Fruit fly (Drosophila melanogaster) whole organism, embryonic: ENCODE results near the gene dbe.

Experiments used
- B-H2 ChIP-seq: fragments of 200-800 bp; sonication (Bioruptor generic); optimal IDR thresholded peaks from 2 replicates; lab custom pipeline; 2018; ENCODE audit warnings: missing biosample characterization, mild to moderate bottlenecking, missing genetic modification characterization
- CG10979 ChIP-seq: fragments of 200-800 bp; sonication (Bioruptor generic); optimal IDR thresholded peaks from 2 replicates; lab custom pipeline; 2018; ENCODE audit warnings: missing biosample characterization, mild to moderate bottlenecking, missing genetic modification characterization, moderate library complexity
- CG11085 ChIP-seq: fragments of 200-800 bp; sonication (Bioruptor generic); IDR thresholded peaks from 2 replicates; pipeline ENCODE4 v1.3.6; 2022; ENCODE audit warnings: missing biosample characterization, missing genetic modification characterization
- CG13123 ChIP-seq: fragments of 200-800 bp; sonication (Bioruptor generic); optimal IDR thresholded peaks from 2 replicates; lab custom pipeline; 2016; ENCODE audit warnings: missing biosample characterization, missing genetic modification characterization
- CG13775 ChIP-seq: fragments of 200-800 bp; sonication (Bioruptor generic); optimal IDR thresholded peaks from 3 replicates; lab custom pipeline; 2017; ENCODE audit warnings: missing biosample characterization, mild to moderate bottlenecking, missing genetic modification characterization
- CG1529 ChIP-seq: fragments of 200-800 bp; sonication (Bioruptor generic); optimal IDR thresholded peaks from 3 replicates; lab custom pipeline; 2018; ENCODE audit warnings: missing biosample characterization, missing genetic modification characterization
- CG15696 ChIP-seq: fragments of 200-800 bp; sonication (Bioruptor generic); optimal IDR thresholded peaks from 2 replicates; lab custom pipeline; 2019; ENCODE audit warnings: missing biosample characterization, mild to moderate bottlenecking, missing genetic modification characterization, moderate library complexity
- CG17802 ChIP-seq: fragments of 200-800 bp; sonication (Bioruptor generic); optimal IDR thresholded peaks from 2 replicates; lab custom pipeline; 2018; ENCODE audit warnings: missing biosample characterization, mild to moderate bottlenecking, missing genetic modification characterization, moderate library complexity
- CG1792 ChIP-seq: fragments of 200-800 bp; sonication (Bioruptor generic); optimal IDR thresholded peaks from 2 replicates; lab custom pipeline; 2016; ENCODE audit warnings: missing biosample characterization, missing genetic modification characterization
- CG3065 ChIP-seq: fragments of 200-800 bp; sonication (Bioruptor generic); optimal IDR thresholded peaks from 2 replicates; lab custom pipeline; 2016; ENCODE audit warnings: missing biosample characterization, missing genetic modification characterization
- CG34224 ChIP-seq: fragments of 200-800 bp; sonication (Bioruptor generic); IDR thresholded peaks from 3 replicates; pipeline ENCODE4 v1.3.6; 2022; ENCODE audit warnings: missing biosample characterization, missing genetic modification characterization; ENCODE audit not compliant: partially characterized antibody
- CG7556 ChIP-seq: fragments of 200-800 bp; sonication (Bioruptor generic); optimal IDR thresholded peaks from 2 replicates; lab custom pipeline; 2017; ENCODE audit warnings: missing biosample characterization, mild to moderate bottlenecking, missing genetic modification characterization
- CG7839 ChIP-seq: fragments of 200-800 bp; sonication (Bioruptor generic); optimal IDR thresholded peaks from 3 replicates; lab custom pipeline; 2018; ENCODE audit warnings: missing biosample characterization, mild to moderate bottlenecking, missing genetic modification characterization, moderate library complexity
- CG7987 ChIP-seq: fragments of 200-800 bp; sonication (Bioruptor generic); optimal IDR thresholded peaks from 2 replicates; lab custom pipeline; 2018; ENCODE audit warnings: missing biosample characterization, mild to moderate bottlenecking, missing genetic modification characterization, moderate library complexity
- CG8281 ChIP-seq: fragments of 200-800 bp; sonication (Bioruptor generic); optimal IDR thresholded peaks from 2 replicates; lab custom pipeline; 2018; ENCODE audit warnings: missing biosample characterization, mild to moderate bottlenecking, missing genetic modification characterization, moderate library complexity
- Chrac-16 ChIP-seq: fragments of 200-800 bp; sonication (Bioruptor generic); optimal IDR thresholded peaks from 3 replicates; lab custom pipeline; 2016; ENCODE audit warnings: missing biosample characterization, missing genetic modification characterization
- CoRest ChIP-seq: fragments of 200-800 bp; sonication (Bioruptor generic); optimal IDR thresholded peaks from 3 replicates; lab custom pipeline; 2018; ENCODE audit warnings: missing biosample characterization, mild to moderate bottlenecking, missing genetic modification characterization, moderate library complexity
- Doc3 ChIP-seq: fragments of 200-800 bp; sonication (Bioruptor generic); IDR thresholded peaks from 3 replicates; pipeline ENCODE4 v1.3.6; 2022; ENCODE audit warnings: missing biosample characterization, missing genetic modification characterization; ENCODE audit not compliant: partially characterized antibody
- Ets97D ChIP-seq: fragments of 200-800 bp; sonication (Bioruptor generic); optimal IDR thresholded peaks from 3 replicates; lab custom pipeline; 2016; ENCODE audit warnings: missing biosample characterization, missing genetic modification characterization
- HmgD ChIP-seq: fragments of 200-800 bp; sonication (Bioruptor generic); optimal IDR thresholded peaks from 3 replicates; lab custom pipeline; 2016; ENCODE audit warnings: missing biosample characterization, missing genetic modification characterization
- Kr ChIP-seq: fragments of 200-800 bp; sonication (Bioruptor generic); optimal IDR thresholded peaks from 2 replicates; lab custom pipeline; 2017; ENCODE audit warnings: missing biosample characterization, mild to moderate bottlenecking, missing genetic modification characterization
- Meics ChIP-seq: fragments of 200-800 bp; sonication (Bioruptor generic); optimal IDR thresholded peaks from 2 replicates; lab custom pipeline; 2017; ENCODE audit warnings: missing biosample characterization, mild to moderate bottlenecking, missing genetic modification characterization
- NC2α ChIP-seq: fragments of 200-800 bp; sonication (Bioruptor generic); optimal IDR thresholded peaks from 2 replicates; lab custom pipeline; 2016; ENCODE audit warnings: missing biosample characterization, missing genetic modification characterization
- Nf-YB ChIP-seq: fragments of 200-800 bp; sonication (Bioruptor generic); optimal IDR thresholded peaks from 3 replicates; lab custom pipeline; 2019; ENCODE audit warnings: missing biosample characterization, mild to moderate bottlenecking, missing genetic modification characterization, moderate library complexity
- NfI ChIP-seq: fragments of 200-800 bp; sonication (Bioruptor generic); optimal IDR thresholded peaks from 3 replicates; lab custom pipeline; 2018; ENCODE audit warnings: missing biosample characterization, mild to moderate bottlenecking, missing genetic modification characterization, moderate library complexity
- Poxn ChIP-seq: fragments of 200-800 bp; sonication (Bioruptor generic); IDR thresholded peaks from 2 replicates; pipeline ENCODE4 v1.3.6; 2022; ENCODE audit warnings: missing biosample characterization, missing genetic modification characterization
- Sry-δ ChIP-seq: fragments of 200-800 bp; sonication (Bioruptor generic); optimal IDR thresholded peaks from 2 replicates; lab custom pipeline; 2016; ENCODE audit warnings: missing biosample characterization, missing genetic modification characterization
- Ssrp ChIP-seq: fragments of 200-800 bp; sonication (Bioruptor generic); optimal IDR thresholded peaks from 2 replicates; lab custom pipeline; 2018; ENCODE audit warnings: missing biosample characterization, mild to moderate bottlenecking, missing genetic modification characterization, moderate library complexity
- Taf1 ChIP-seq: fragments of 200-800 bp; sonication (Bioruptor generic); IDR thresholded peaks from 2 replicates; pipeline ENCODE4 v1.3.6; 2022; ENCODE audit warnings: missing biosample characterization, missing genetic modification characterization
- ash1 ChIP-seq: fragments of 200-800 bp; sonication (Bioruptor generic); optimal IDR thresholded peaks from 2 replicates; lab custom pipeline; 2018; ENCODE audit warnings: missing biosample characterization, mild to moderate bottlenecking, missing genetic modification characterization
- bab2 ChIP-seq: fragments of 200-800 bp; sonication (Bioruptor generic); optimal IDR thresholded peaks from 2 replicates; lab custom pipeline; 2016; ENCODE audit warnings: missing biosample characterization, missing genetic modification characterization
- bigmax ChIP-seq: fragments of 200-800 bp; sonication (Bioruptor generic); optimal IDR thresholded peaks from 2 replicates; lab custom pipeline; 2018; ENCODE audit warnings: missing biosample characterization, mild to moderate bottlenecking, missing genetic modification characterization
- cas ChIP-seq: fragments of 200-800 bp; sonication (Bioruptor generic); IDR thresholded peaks from 2 replicates; pipeline ENCODE4 v1.3.6; 2022; ENCODE audit warnings: missing biosample characterization, missing genetic modification characterization
- chif ChIP-seq, 2 experiments: fragments of 200-800 bp; sonication (Bioruptor generic); optimal IDR thresholded peaks; 3 replicates each; lab custom pipeline; 2016; ENCODE audit warnings: missing biosample characterization in 2 of 2, missing genetic modification characterization in 2 of 2
- ci ChIP-seq: fragments of 200-800 bp; sonication (Bioruptor generic); IDR thresholded peaks from 3 replicates; pipeline ENCODE4 v1.3.6; 2022; ENCODE audit warnings: missing biosample characterization, missing genetic modification characterization
- crol ChIP-seq: fragments of 200-800 bp; sonication (Bioruptor generic); IDR thresholded peaks from 2 replicates; pipeline ENCODE4 v1.3.6; 2022; ENCODE audit warnings: missing biosample characterization, missing genetic modification characterization
- dati ChIP-seq: fragments of 200-800 bp; sonication (Bioruptor generic); IDR thresholded peaks from 2 replicates; pipeline ENCODE4 v1.3.6; 2022; ENCODE audit warnings: missing biosample characterization, missing genetic modification characterization
- dm ChIP-seq: fragments of 200-800 bp; sonication (Bioruptor generic); optimal IDR thresholded peaks from 3 replicates; lab custom pipeline; 2016; ENCODE audit warnings: missing biosample characterization, missing genetic modification characterization
- nerfin-2 ChIP-seq: fragments of 200-800 bp; sonication (Bioruptor generic); IDR thresholded peaks from 2 replicates; pipeline ENCODE4 v1.3.6; 2022; ENCODE audit warnings: missing biosample characterization, missing genetic modification characterization; ENCODE audit not compliant: partially characterized antibody
- pfk ChIP-seq: fragments of 200-800 bp; sonication (Bioruptor generic); optimal IDR thresholded peaks from 2 replicates; lab custom pipeline; 2018; ENCODE audit warnings: missing biosample characterization, mild to moderate bottlenecking, missing genetic modification characterization, moderate library complexity
- phol ChIP-seq: fragments of 200-800 bp; sonication (Bioruptor generic); optimal IDR thresholded peaks from 3 replicates; lab custom pipeline; 2018; ENCODE audit warnings: missing biosample characterization, mild to moderate bottlenecking, missing genetic modification characterization, moderate library complexity
- pita ChIP-seq: fragments of 200-800 bp; sonication (Bioruptor generic); optimal IDR thresholded peaks from 2 replicates; lab custom pipeline; 2017; ENCODE audit warnings: missing biosample characterization, mild to moderate bottlenecking, missing genetic modification characterization
- pnt ChIP-seq: fragments of 200-800 bp; sonication (Bioruptor generic); optimal IDR thresholded peaks from 3 replicates; lab custom pipeline; 2016; ENCODE audit warnings: missing biosample characterization, missing genetic modification characterization
- salm ChIP-seq: fragments of 200-800 bp; sonication (Bioruptor generic); optimal IDR thresholded peaks from 2 replicates; lab custom pipeline; 2018; ENCODE audit warnings: missing biosample characterization, mild to moderate bottlenecking, missing genetic modification characterization
- scrt ChIP-seq: fragments of 200-800 bp; sonication (Bioruptor generic); optimal IDR thresholded peaks from 2 replicates; lab custom pipeline; 2018; ENCODE audit warnings: missing biosample characterization, mild to moderate bottlenecking, missing genetic modification characterization, moderate library complexity
- sd ChIP-seq: fragments of 200-800 bp; sonication (Bioruptor generic); optimal IDR thresholded peaks from 3 replicates; lab custom pipeline; 2018; ENCODE audit warnings: missing biosample characterization, mild to moderate bottlenecking, missing genetic modification characterization, moderate library complexity
- sens ChIP-seq: fragments of 200-800 bp; sonication (Bioruptor generic); peaks from one replicate; lab custom pipeline; 2016; ENCODE audit warnings: missing biosample characterization, missing genetic modification characterization
- sna ChIP-seq: fragments of 200-800 bp; sonication (Bioruptor generic); IDR thresholded peaks from 2 replicates; pipeline ENCODE4 v1.3.6; 2022; ENCODE audit warnings: missing biosample characterization, missing genetic modification characterization; ENCODE audit not compliant: partially characterized antibody
- tna ChIP-seq: fragments of 200-800 bp; sonication (Bioruptor generic); IDR thresholded peaks from 2 replicates; pipeline ENCODE4 v1.3.6; 2022; ENCODE audit warnings: missing biosample characterization, missing genetic modification characterization; ENCODE audit not compliant: partially characterized antibody

Gene dbe

DNA sequence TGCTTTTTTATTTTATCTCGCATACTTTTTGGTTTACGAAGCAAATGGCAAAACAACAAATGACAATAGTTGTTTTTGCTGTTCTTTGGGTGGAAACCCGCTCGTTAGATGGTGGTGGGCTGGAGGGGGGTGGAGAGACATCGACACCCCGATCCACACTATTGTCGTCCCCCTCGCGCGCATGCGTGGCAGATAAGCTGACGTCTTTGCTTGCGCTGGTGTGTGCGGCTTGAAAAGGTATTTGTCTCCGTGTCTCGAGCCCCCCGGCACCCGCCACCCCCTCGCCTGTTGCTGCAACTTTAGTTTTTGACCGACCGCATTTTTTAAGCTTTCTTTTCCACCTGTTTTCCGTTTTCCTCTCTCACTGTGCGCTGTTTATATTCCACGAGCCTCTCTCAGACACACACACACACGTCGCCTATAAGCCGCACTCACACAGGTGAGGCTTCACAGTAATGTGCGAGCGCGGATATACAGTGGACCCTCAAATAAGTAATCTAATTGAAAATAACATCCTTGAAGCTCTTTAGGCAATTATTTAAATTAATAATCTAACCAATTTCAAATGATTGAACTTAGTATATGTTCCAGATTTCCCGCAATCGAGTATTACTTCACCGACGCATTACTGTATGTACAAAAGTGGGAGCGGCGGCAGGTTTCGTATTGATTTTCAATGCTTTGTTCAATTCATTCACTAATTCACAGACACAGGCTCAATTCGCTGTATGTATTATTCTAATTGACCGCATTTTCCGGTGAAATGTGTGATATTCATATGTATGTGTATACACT lies 2.5 kb downstream of the dbe start (continued):
- TF ChIP-seq dati (GFP tag; lab: Robert Waterston, UW), result peak; percentile 80
- TF ChIP-seq sens (GFP tag; lab: Kevin White, UChicago), result peak; percentile 99
- TF ChIP-seq CG13123 (GFP tag; lab: Kevin White, UChicago), result peak; percentile 83
- TF ChIP-seq Nf-YB, result peak; percentile 73
- TF ChIP-seq CG1792, result peak; percentile 86
- TF ChIP-seq salm (tag; lab: Kevin White, UChicago), result peak; percentile 81
- peak; percentile 88 for TF ChIP-seq B-H2 (GFP tag; lab: Kevin White, UChicago)
- TF ChIP-seq Meics, result peak; percentile 93
- TF ChIP-seq Poxn (GFP tag; lab: Robert Waterston, UW), result peak; percentile 80
- peak; percentile 89 for TF ChIP-seq phol (tag; lab: Kevin White, UChicago)
- peak; percentile 62 for TF ChIP-seq CG3065 (GFP tag; lab: Kevin White, UChicago)
- no peak for TF ChIP-seq pfk (GFP tag; lab: Kevin White, UChicago)
- TF ChIP-seq CG11085 (GFP tag; lab: Robert Waterston, UW), result peak; percentile 89
- TF ChIP-seq CG7839 (tag; lab: Kevin White, UChicago), result peak; percentile 95
- TF ChIP-seq CG8281 (tag; lab: Kevin White, UChicago), result peak; percentile 86
- peak; percentile 91 for TF ChIP-seq Taf1
- TF ChIP-seq sd (tag; lab: Kevin White, UChicago), result peak; percentile 99
- TF ChIP-seq Kr (GFP tag; lab: Kevin White, UChicago), result no peak
- TF ChIP-seq CG7987 (GFP tag; lab: Kevin White, UChicago), result peak; percentile 84
- peak; percentile 92 for TF ChIP-seq bab2
- peak; percentile 41; the same call in 1 of the 2 replicates for TF ChIP-seq tna
- peak; percentile 90 for TF ChIP-seq Ssrp
- TF ChIP-seq chif (GFP tag; optimal IDR thresholded peaks at IDR 0.05; lab: Kevin White, UChicago), result peak; percentile 87 to 94
- peak; percentile 6 for TF ChIP-seq ash1
- TF ChIP-seq ci (GFP tag; lab: Robert Waterston, UW), result peak; percentile 97
- TF ChIP-seq CG7556 (GFP tag; lab: Kevin White, UChicago), result peak; percentile 90
- peak; percentile 89 for TF ChIP-seq scrt (GFP tag; lab: Kevin White, UChicago)
- no peak for TF ChIP-seq pita (GFP tag; lab: Kevin White, UChicago)
- peak; percentile 26 for TF ChIP-seq bigmax
- TF ChIP-seq sna (GFP tag; lab: Robert Waterston, UW), result no peak
- no peak for TF ChIP-seq Doc3 (GFP tag; lab: Robert Waterston, UW)
- TF ChIP-seq CG10979 (tag; lab: Kevin White, UChicago), result peak; percentile 86
- no peak for TF ChIP-seq HmgD (GFP tag; lab: Kevin White, UChicago)
- peak; percentile 78 for TF ChIP-seq CG17802 (tag; lab: Kevin White, UChicago)
- TF ChIP-seq CG1529 (GFP tag; lab: Kevin White, UChicago), result peak; percentile 85
- peak; percentile 87 for TF ChIP-seq CG13775
- peak; percentile 94 for TF ChIP-seq NfI (GFP tag; lab: Kevin White, UChicago)
- TF ChIP-seq crol (GFP tag; lab: Robert Waterston, UW), result peak; percentile 100
- peak; percentile 69 for TF ChIP-seq Ets97D (GFP tag; lab: Kevin White, UChicago)
- peak; percentile 37 for TF ChIP-seq Sry-δ (GFP tag; lab: Kevin White, UChicago)
- TF ChIP-seq pnt, result peak; percentile 88
- no peak for TF ChIP-seq nerfin-2
- no peak for TF ChIP-seq CG34224 (GFP tag; lab: Robert Waterston, UW)
- peak; percentile 75 for TF ChIP-seq dm (GFP tag; lab: Kevin White, UChicago)
- peak; percentile 94 for TF ChIP-seq CoRest (tag; lab: Kevin White, UChicago)
- TF ChIP-seq NC2α (GFP tag; lab: Kevin White, UChicago), result peak; percentile 76
- TF ChIP-seq cas (GFP tag; lab: Robert Waterston, UW), result peak; percentile 85
- TF ChIP-seq CG15696 (tag; lab: Kevin White, UChicago), result peak; percentile 89
- TF ChIP-seq Chrac-16 (GFP tag; lab: Kevin White, UChicago), result peak; percentile 94
